Fruit fly (Drosophila melanogaster) whole organism, embryonic: ENCODE measurements around the gene sob.
A peak's percentile ranks its signal among the peaks of the same experiment; 100 is the strongest.

ENCODE experiments used
- Bteb2 ChIP-seq: fragments of 200-800 bp; sonication (Bioruptor generic); optimal IDR thresholded peaks from 2 replicates; lab custom pipeline; 2016; ENCODE audit warnings: missing biosample characterization, missing genetic modification characterization
- CG11093 ChIP-seq: fragments of 200-800 bp; sonication (Bioruptor generic); IDR thresholded peaks from 3 replicates; pipeline ENCODE4 v1.3.6; 2022; ENCODE audit warnings: missing biosample characterization, missing genetic modification characterization
- CG11696 ChIP-seq: fragments of 200-800 bp; sonication (Bioruptor generic); IDR thresholded peaks from 2 replicates; pipeline ENCODE4 v1.3.6; 2022; ENCODE audit warnings: missing biosample characterization, missing genetic modification characterization
- CG12659 ChIP-seq: fragments of 200-800 bp; sonication (Bioruptor generic); optimal IDR thresholded peaks from 3 replicates; lab custom pipeline; 2017; ENCODE audit warnings: mild to moderate bottlenecking, missing biosample characterization, missing genetic modification reagents, missing genetic modification characterization
- CG15269 ChIP-seq: fragments of 200-800 bp; sonication (Bioruptor generic); optimal IDR thresholded peaks from 2 replicates; lab custom pipeline; 2018; ENCODE audit warnings: missing biosample characterization, mild to moderate bottlenecking, missing genetic modification characterization, moderate library complexity
- CG15479 ChIP-seq: fragments of 200-800 bp; sonication (Bioruptor generic); optimal IDR thresholded peaks from 3 replicates; lab custom pipeline; 2019; ENCODE audit warnings: missing biosample characterization, mild to moderate bottlenecking, missing genetic modification characterization, moderate library complexity
- CG17328 ChIP-seq: fragments of 200-800 bp; sonication (Bioruptor generic); IDR thresholded peaks from 2 replicates; pipeline ENCODE4 v1.3.6; 2022; ENCODE audit warnings: missing biosample characterization, missing genetic modification characterization
- CG18262 ChIP-seq: fragments of 200-800 bp; optimal IDR thresholded peaks from 3 replicates; lab custom pipeline; 2019; ENCODE audit warnings: missing biosample characterization, mild to moderate bottlenecking, missing genetic modification characterization, moderate library complexity
- CG3065 ChIP-seq: fragments of 200-800 bp; sonication (Bioruptor generic); optimal IDR thresholded peaks from 2 replicates; lab custom pipeline; 2016; ENCODE audit warnings: missing biosample characterization, missing genetic modification characterization
- CG31441 ChIP-seq: fragments of 200-800 bp; sonication (Bioruptor generic); IDR thresholded peaks from 2 replicates; pipeline ENCODE4 v1.3.6; 2022; ENCODE audit warnings: missing biosample characterization, missing genetic modification characterization
- CG32772 ChIP-seq: fragments of 200-800 bp; sonication (Bioruptor generic); IDR thresholded peaks from 2 replicates; pipeline ENCODE4 v1.3.6; 2022; ENCODE audit warnings: missing biosample characterization, missing genetic modification characterization
- CG34422 ChIP-seq: fragments of 200-800 bp; sonication (Bioruptor generic); IDR thresholded peaks from 3 replicates; pipeline ENCODE4 v1.3.6; 2022; ENCODE audit warnings: missing biosample characterization, missing genetic modification characterization
- CG5245 ChIP-seq: fragments of 200-800 bp; sonication (Bioruptor generic); optimal IDR thresholded peaks from 3 replicates; lab custom pipeline; 2016; ENCODE audit warnings: missing biosample characterization, missing genetic modification characterization
- CG6175 ChIP-seq: fragments of 200-800 bp; sonication (Bioruptor generic); IDR thresholded peaks from 3 replicates; pipeline ENCODE4 v1.3.6; 2022; ENCODE audit warnings: missing biosample characterization, missing genetic modification characterization
- CG7271 ChIP-seq: fragments of 200-800 bp; sonication (Bioruptor generic); optimal IDR thresholded peaks from 2 replicates; lab custom pipeline; 2018; ENCODE audit warnings: missing biosample characterization, mild to moderate bottlenecking, missing genetic modification characterization, moderate library complexity
- CG8281 ChIP-seq: fragments of 200-800 bp; sonication (Bioruptor generic); optimal IDR thresholded peaks from 2 replicates; lab custom pipeline; 2018; ENCODE audit warnings: missing biosample characterization, mild to moderate bottlenecking, missing genetic modification characterization, moderate library complexity
- CG8359 ChIP-seq: fragments of 200-800 bp; sonication (Bioruptor generic); optimal IDR thresholded peaks from 2 replicates; lab custom pipeline; 2017; ENCODE audit warnings: missing biosample characterization, mild to moderate bottlenecking, missing genetic modification characterization, borderline replicate concordance
- CG8765 ChIP-seq: fragments of 200-800 bp; sonication (Bioruptor generic); IDR thresholded peaks from 2 replicates; pipeline ENCODE4 v1.3.6; 2022; ENCODE audit warnings: missing biosample characterization, missing genetic modification characterization
- Camta ChIP-seq: fragments of 200-800 bp; sonication (Bioruptor generic); optimal IDR thresholded peaks from 2 replicates; lab custom pipeline; 2016; ENCODE audit warnings: missing biosample characterization, missing genetic modification characterization
- D19A ChIP-seq: fragments of 200-800 bp; optimal IDR thresholded peaks from 3 replicates; lab custom pipeline; 2019; ENCODE audit warnings: missing biosample characterization, mild to moderate bottlenecking, missing genetic modification characterization, moderate library complexity
- HHEX ChIP-seq: fragments of 200-800 bp; sonication (Bioruptor generic); optimal IDR thresholded peaks from 3 replicates; lab custom pipeline; 2017; ENCODE audit warnings: missing biosample characterization, mild to moderate bottlenecking, missing genetic modification characterization, missing genetic modification reagents
- HLHmδ ChIP-seq: fragments of 200-800 bp; sonication (Bioruptor generic); optimal IDR thresholded peaks from 2 replicates; lab custom pipeline; 2018; ENCODE audit warnings: missing biosample characterization, mild to moderate bottlenecking, missing genetic modification characterization, moderate library complexity
- Hmr ChIP-seq: fragments of 200-800 bp; sonication (Bioruptor generic); optimal IDR thresholded peaks from 3 replicates; lab custom pipeline; 2017; ENCODE audit warnings: mild to moderate bottlenecking, missing biosample characterization, missing genetic modification reagents, missing genetic modification characterization
- Lim3 ChIP-seq: fragments of 200-800 bp; sonication (Bioruptor generic); IDR thresholded peaks from 2 replicates; pipeline ENCODE4 v1.3.6; 2022; ENCODE audit warnings: missing biosample characterization, missing genetic modification characterization
- Lpt ChIP-seq: fragments of >200 bp; optimal IDR thresholded peaks from 2 replicates; lab custom pipeline; 2018; ENCODE audit warnings: missing biosample characterization, missing genetic modification characterization
- Myb ChIP-seq: fragments of 200-800 bp; sonication (Bioruptor generic); optimal IDR thresholded peaks from 2 replicates; lab custom pipeline; 2016; ENCODE audit warnings: missing biosample characterization, missing genetic modification characterization
- NC2β ChIP-seq: fragments of 200-800 bp; sonication (Bioruptor generic); optimal IDR thresholded peaks from 2 replicates; lab custom pipeline; 2016; ENCODE audit warnings: missing biosample characterization, missing genetic modification characterization
- Xbp1 ChIP-seq: fragments of 200-800 bp; sonication (Bioruptor generic); optimal IDR thresholded peaks from 3 replicates; lab custom pipeline; 2016; ENCODE audit warnings: missing biosample characterization, mild to moderate bottlenecking, missing genetic modification characterization
- ac ChIP-seq: fragments of 200-800 bp; sonication (Bioruptor generic); optimal IDR thresholded peaks from 3 replicates; lab custom pipeline; 2017; ENCODE audit warnings: missing biosample characterization, mild to moderate bottlenecking, missing genetic modification characterization
- ash1 ChIP-seq: fragments of 200-800 bp; sonication (Bioruptor generic); optimal IDR thresholded peaks from 2 replicates; lab custom pipeline; 2018; ENCODE audit warnings: missing biosample characterization, mild to moderate bottlenecking, missing genetic modification characterization
- bsh ChIP-seq, 2 experiments: fragments of 200-800 bp; sonication (Bioruptor generic); optimal IDR thresholded peaks; 2 replicates each; lab custom pipeline; 2017 to 2018; ENCODE audit warnings: mild to moderate bottlenecking in 2 of 2, missing biosample characterization in 2 of 2, missing genetic modification characterization in 2 of 2, moderate library complexity in 1 of 2
- btn ChIP-seq: fragments of 200-800 bp; sonication (Bioruptor generic); optimal IDR thresholded peaks from 2 replicates; lab custom pipeline; 2016; ENCODE audit warnings: missing biosample characterization, missing genetic modification characterization
- crp ChIP-seq, 2 experiments: fragments of 200-800 bp; sonication (Bioruptor generic); optimal IDR thresholded peaks; 2 replicates in 1 of 2; 3 replicates in 1 of 2; lab custom pipeline; 2017; ENCODE audit warnings: missing biosample characterization in 2 of 2, missing genetic modification characterization in 2 of 2, mild to moderate bottlenecking in 1 of 2, moderate library complexity in 1 of 2
- da ChIP-seq: fragments of 200-800 bp; sonication (Bioruptor generic); optimal IDR thresholded peaks from 2 replicates; lab custom pipeline; 2016; ENCODE audit warnings: missing biosample characterization, missing genetic modification characterization
- dm ChIP-seq: fragments of 200-800 bp; sonication (Bioruptor generic); optimal IDR thresholded peaks from 3 replicates; lab custom pipeline; 2016; ENCODE audit warnings: missing biosample characterization, missing genetic modification characterization
- dpn ChIP-seq, 2 experiments: fragments of 200-800 bp; sonication (Bioruptor generic); optimal IDR thresholded peaks; 3 replicates each; lab custom pipeline; 2016; ENCODE audit warnings: missing biosample characterization in 2 of 2, missing genetic modification characterization in 2 of 2
- gcm ChIP-seq: fragments of 200-800 bp; sonication (Bioruptor generic); optimal IDR thresholded peaks from 2 replicates; lab custom pipeline; 2019; ENCODE audit warnings: missing biosample characterization, mild to moderate bottlenecking, missing genetic modification characterization, moderate library complexity
- hkb ChIP-seq, 2 experiments: fragments of 200-800 bp in 1 of 2; fragments of >200 bp in 1 of 2; sonication (Bioruptor generic) in 1 of 2; IDR thresholded peaks in 1 of 2; optimal IDR thresholded peaks in 1 of 2; 2 replicates each; pipeline versions ENCODE4 v1.3.6 to Lab custom; 2017 to 2022; ENCODE audit warnings: missing biosample characterization in 1 of 2, missing genetic modification characterization in 1 of 2
- kay ChIP-seq: fragments of 200-800 bp; sonication (Bioruptor generic); optimal IDR thresholded peaks from 2 replicates; lab custom pipeline; 2016; ENCODE audit warnings: missing biosample characterization, missing genetic modification characterization
- lbe ChIP-seq: fragments of 200-800 bp; sonication (Bioruptor generic); optimal IDR thresholded peaks from 2 replicates; lab custom pipeline; 2016; ENCODE audit warnings: missing biosample characterization, mild to moderate bottlenecking, missing genetic modification characterization
- mld ChIP-seq: fragments of 200-800 bp; sonication (Bioruptor generic); IDR thresholded peaks from 3 replicates; pipeline ENCODE4 v1.3.6; 2022; ENCODE audit warnings: missing biosample characterization, missing genetic modification characterization; ENCODE audit not compliant: partially characterized antibody
- prd ChIP-seq, 3 experiments: fragments of >200 bp in 2 of 3; fragments of 200-800 bp in 1 of 3; sonication (Bioruptor generic) in 1 of 3; optimal IDR thresholded peaks in 2 of 3; IDR thresholded peaks in 1 of 3; 2 replicates in 2 of 3; 3 replicates in 1 of 3; pipeline versions ENCODE4 v1.3.6 to Lab custom; 2017 to 2022; ENCODE audit warnings: missing biosample characterization in 1 of 3, missing genetic modification characterization in 1 of 3
- repo ChIP-seq: fragments of 200-800 bp; sonication (Bioruptor generic); optimal IDR thresholded peaks from 2 replicates; lab custom pipeline; 2016; ENCODE audit warnings: missing biosample characterization, missing genetic modification characterization
- slbo ChIP-seq: fragments of 200-800 bp; sonication (Bioruptor generic); IDR thresholded peaks from 2 replicates; pipeline ENCODE4 v1.3.6; 2022; ENCODE audit warnings: missing biosample characterization, missing genetic modification characterization
- sqz ChIP-seq: fragments of 200-800 bp; sonication (Bioruptor generic); optimal IDR thresholded peaks from 3 replicates; lab custom pipeline; 2018; ENCODE audit warnings: missing biosample characterization, mild to moderate bottlenecking, missing genetic modification characterization
- tgo ChIP-seq: fragments of 200-800 bp; sonication (Bioruptor generic); IDR thresholded peaks from 3 replicates; pipeline ENCODE4 v1.3.6; 2022; ENCODE audit warnings: missing biosample characterization, missing genetic modification characterization
- tio ChIP-seq: fragments of 200-800 bp; sonication (Bioruptor generic); optimal IDR thresholded peaks from 2 replicates; lab custom pipeline; 2017; ENCODE audit warnings: missing biosample characterization, missing genetic modification characterization, inconsistent platforms
- tll ChIP-seq, 2 experiments: fragments of 200-800 bp in 1 of 2; fragments of >200 bp in 1 of 2; sonication (Bioruptor generic) in 1 of 2; optimal IDR thresholded peaks; 2 replicates each; lab custom pipeline; 2017 to 2019; ENCODE audit warnings: missing biosample characterization in 2 of 2, missing genetic modification characterization in 2 of 2, mild to moderate bottlenecking in 1 of 2, moderate library complexity in 1 of 2
- trh ChIP-seq: fragments of 200-800 bp; sonication (Bioruptor generic); optimal IDR thresholded peaks from 2 replicates; lab custom pipeline; 2016; ENCODE audit warnings: missing biosample characterization, missing genetic modification characterization
- vvl ChIP-seq: fragments of 200-800 bp; sonication (Bioruptor generic); IDR thresholded peaks from 2 replicates; pipeline ENCODE4 v1.3.6; 2022; ENCODE audit warnings: missing biosample characterization, missing genetic modification characterization

Gene sob

DNA sequence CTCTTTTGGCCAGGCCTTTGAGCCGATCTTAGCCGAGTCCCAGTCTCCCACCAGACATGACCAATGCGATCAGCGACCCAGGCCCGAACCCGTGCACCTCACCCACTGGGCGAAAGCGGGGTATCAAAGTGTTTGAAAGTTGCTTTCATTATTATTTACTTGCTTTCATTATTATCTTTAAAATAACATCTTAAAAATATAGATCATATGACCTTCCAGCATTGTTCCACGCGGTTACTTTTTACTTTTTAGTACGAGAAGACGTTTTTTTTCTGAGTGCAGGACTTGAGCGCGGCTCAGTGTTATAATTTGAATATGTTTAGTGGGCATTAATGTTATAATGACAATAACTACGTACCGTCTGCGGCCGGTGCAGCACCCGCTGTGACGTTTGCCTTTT is 37.5 kb downstream of the sob start (continued):
- no peak for TF ChIP-seq NC2β (GFP tag; lab: Kevin White, UChicago)
- TF ChIP-seq repo (GFP tag; lab: Kevin White, UChicago) = no peak
- no peak for TF ChIP-seq CG15269 (tag; lab: Kevin White, UChicago)
- TF ChIP-seq tgo (GFP tag; lab: Robert Waterston, UW) = no peak
- no peak for TF ChIP-seq btn (GFP tag; lab: Kevin White, UChicago)
- TF ChIP-seq HLHmδ = no peak
- no peak for TF ChIP-seq dm (GFP tag; lab: Kevin White, UChicago)
- TF ChIP-seq ash1 (GFP tag; lab: Kevin White, UChicago) = no peak
- no peak for TF ChIP-seq CG11696
- TF ChIP-seq Bteb2 (GFP tag; lab: Kevin White, UChicago) = no peak
- TF ChIP-seq slbo (GFP tag; lab: Robert Waterston, UW) = no peak
- no peak for TF ChIP-seq CG12659 (GFP tag; lab: Kevin White, UChicago)
- TF ChIP-seq CG8765 (GFP tag; lab: Robert Waterston, UW) = 0 out of 2 replicates have a peak, but pooled peaks have one; percentile 15
- no peak for TF ChIP-seq gcm (GFP tag; lab: Kevin White, UChicago)
- no peak for TF ChIP-seq CG7271 (tag; lab: Kevin White, UChicago)
- no peak for TF ChIP-seq CG11093 (GFP tag; lab: Robert Waterston, UW)
- TF ChIP-seq hkb (optimal IDR thresholded peaks at IDR 0.05; lab: Kevin White, UChicago) = no peak
- no peak for TF ChIP-seq hkb (GFP tag; IDR thresholded peaks at IDR 0.05; lab: Robert Waterston, UW)
- no peak for TF ChIP-seq Lim3
- TF ChIP-seq ac (GFP tag; lab: Kevin White, UChicago) = no peak
- TF ChIP-seq Camta (GFP tag; lab: Kevin White, UChicago) = no peak
- TF ChIP-seq CG32772 = no peak
- TF ChIP-seq CG8281 (tag; lab: Kevin White, UChicago) = no peak
- no peak for TF ChIP-seq CG34422 (GFP tag; lab: Robert Waterston, UW)
- no peak for TF ChIP-seq Hmr
- peak in 1 of 2 experiments; percentile 14 for TF ChIP-seq bsh (GFP tag; optimal IDR thresholded peaks at IDR 0.05; lab: Kevin White, UChicago)
- no peak for TF ChIP-seq Xbp1
- peak; percentile 40 for TF ChIP-seq CG18262 (tag; lab: Kevin White, UChicago)
- no peak for TF ChIP-seq trh (GFP tag; lab: Kevin White, UChicago)
- TF ChIP-seq CG15479 (GFP tag; lab: Kevin White, UChicago) = no peak
- TF ChIP-seq da = no peak
- no peak for TF ChIP-seq tio (GFP tag; lab: Kevin White, UChicago)
- TF ChIP-seq vvl (GFP tag; lab: Robert Waterston, UW) = 0 out of 2 replicates have a peak, but pooled peaks have one; percentile 43
- TF ChIP-seq HHEX (GFP tag; lab: Kevin White, UChicago) = no peak
- no peak for TF ChIP-seq sqz (GFP tag; lab: Kevin White, UChicago)
- no peak for TF ChIP-seq CG5245 (GFP tag; lab: Kevin White, UChicago)
- no peak for TF ChIP-seq crp (GFP tag; optimal IDR thresholded peaks at IDR 0.05; lab: Kevin White, UChicago)
- no peak for TF ChIP-seq D19A (tag; lab: Kevin White, UChicago)
- TF ChIP-seq tll (GFP tag; optimal IDR thresholded peaks at IDR 0.05; lab: Kevin White, UChicago) = no peak
- no peak for TF ChIP-seq Lpt
- TF ChIP-seq prd (optimal IDR thresholded peaks at IDR 0.05; lab: Kevin White, UChicago) = no peak
- peak; percentile 32; the same call in 1 of the 3 replicates for TF ChIP-seq prd (GFP tag; IDR thresholded peaks at IDR 0.05; lab: Robert Waterston, UW)
- no peak for TF ChIP-seq mld (GFP tag; lab: Robert Waterston, UW)
- no peak for TF ChIP-seq lbe (GFP tag; lab: Kevin White, UChicago)
- TF ChIP-seq CG6175 (GFP tag; lab: Robert Waterston, UW) = no peak
- TF ChIP-seq CG17328 (GFP tag; lab: Robert Waterston, UW) = 0 out of 2 replicates have a peak, but pooled peaks have one; percentile 6
- TF ChIP-seq kay = no peak
- TF ChIP-seq Myb = no peak
- TF ChIP-seq CG31441 = 0 out of 2 replicates have a peak, but pooled peaks have one; percentile 26
- no peak for TF ChIP-seq CG8359 (GFP tag; lab: Kevin White, UChicago)
- TF ChIP-seq CG3065 (GFP tag; lab: Kevin White, UChicago) = no peak
- no peak for TF ChIP-seq dpn (GFP tag; optimal IDR thresholded peaks at IDR 0.05; lab: Kevin White, UChicago)
